Fruit fly (Drosophila melanogaster) ovary, adult (tissue): Measurements from ENCODE around the gene CG16736.
A peak's percentile ranks its signal among the peaks of the same experiment; 100 is the strongest.

Experiments
- CG17801 ChIP-seq: fragments of 200-800 bp; optimal IDR thresholded peaks from 2 replicates; lab custom pipeline; 2019; ENCODE audit warnings: missing biosample characterization, mild to moderate bottlenecking, missing genetic modification characterization, moderate library complexity; ENCODE audit not compliant: partially characterized antibody

Gene CG16736

dm6 chr3R:9257616-9258015 is at the start of gene CG16736:
TSS of gene CG16736 (minus strand) at chr3R:9257716.
- TF ChIP-seq CG17801: no peak

dm6 chr3R:9297163-9297562 is 39.6 kb upstream of the CG16736 start:
- no peak for TF ChIP-seq CG17801

- TF ChIP-seq CG17801: no peak
Measured at dm6 chr3R:9287710-9288109, 30.2 kb upstream of the CG16736 start.

dm6 chr3R:9266765-9267164 is 9.2 kb upstream of the CG16736 start, which contains the start of the genes TrpRS and Vps16A:
TSS of gene TrpRS (minus strand) at chr3R:9266904.
TSS of gene Vps16A (plus strand) at chr3R:9267019.
- peak; percentile 41 for TF ChIP-seq CG17801

dm6 chr3R:9264042-9264441 is 6.5 kb upstream of the CG16736 start, which contains the start of gene sage:
TSS of gene sage (minus strand) at chr3R:9264142.
- no peak for TF ChIP-seq CG17801

dm6 chr3R:9260421-9260973 is 3.0 kb upstream of the CG16736 start, which contains the start of gene ATP6AP2:
TSS of gene ATP6AP2 (plus strand) at chr3R:9260638.
- TF ChIP-seq CG17801: peak; percentile 76

dm6 chr3R:9258252-9259225 is 1.0 kb upstream of the CG16736 start, which contains the start of the genes Ibf2 and Ibf1:
TSS of gene Ibf2 (minus strand) at chr3R:9258501.
TSS of gene Ibf1 (plus strand) at chr3R:9258964.
- no peak for TF ChIP-seq CG17801

dm6 chr3R:9254798-9255197 is 2.7 kb downstream of the CG16736 start, which contains the start of gene CG16734:
TSS of gene CG16734 (plus strand) at chr3R:9255052.
- TF ChIP-seq CG17801: no peak

dm6 chr3R:9251543-9251942 is 6.0 kb downstream of the CG16736 start, which contains the start of gene St2:
TSS of gene St2 (plus strand) at chr3R:9251843.
- TF ChIP-seq CG17801: no peak

dm6 chr3R:9250868-9251267 is 6.6 kb downstream of the CG16736 start:
- TF ChIP-seq CG17801: no peak

- TF ChIP-seq CG17801: no peak
Measured at dm6 chr3R:9249736-9250044, 7.8 kb downstream of the CG16736 start.

- TF ChIP-seq CG17801: no peak
Measured at dm6 chr3R:9249025-9249735, 8.3 kb downstream of the CG16736 start.

dm6 chr3R:9246879-9247621 is 10.5 kb downstream of the CG16736 start:
- peak; percentile 92 for TF ChIP-seq CG17801

dm6 chr3R:9246366-9246765 is 11.2 kb downstream of the CG16736 start, which contains the start of gene CG8420:
TSS of gene CG8420 (plus strand) at chr3R:9246649.
- no peak for TF ChIP-seq CG17801

- TF ChIP-seq CG17801: peak; percentile 84
Measured at dm6 chr3R:9245576-9246200, 11.8 kb downstream of the CG16736 start, which contains the start of gene Vps15. TSS of gene Vps15 (minus strand) at chr3R:9245869.
